Worm (Caenorhabditis elegans) whole organism, mixed stage, embryonic: ENCODE results near the gene Y51A2B.5.

Experiments used
- M03D4.4 ChIP-seq: sonication (generic microtip); optimal IDR thresholded peaks from 2 replicates; lab custom pipeline; 2017; ENCODE audit warnings: mild to moderate bottlenecking, missing genetic modification characterization, missing compliant biosample characterization
- bed-3 ChIP-seq: fragments of 200-800 bp; sonication (Bioruptor generic); optimal IDR thresholded peaks from 3 replicates; lab custom pipeline; 2018; ENCODE audit warnings: mild to moderate bottlenecking, missing genetic modification characterization, moderate library complexity, missing compliant biosample characterization
- blmp-1 ChIP-seq: fragments of 150-350 bp; optimal IDR thresholded peaks from 2 replicates; lab custom pipeline; 2014; ENCODE audit warnings: missing biosample characterization, missing genetic modification characterization
- ceh-39 ChIP-seq: fragments of 150-350 bp; optimal IDR thresholded peaks from 2 replicates; lab custom pipeline; 2014; ENCODE audit warnings: missing biosample characterization, missing genetic modification characterization
- ceh-43 ChIP-seq: fragments of 200-800 bp; sonication (Bioruptor generic); optimal IDR thresholded peaks from 2 replicates; lab custom pipeline; 2018; ENCODE audit warnings: mild to moderate bottlenecking, missing genetic modification characterization, moderate library complexity, missing compliant biosample characterization
- ceh-83 ChIP-seq: fragments of 200-800 bp; sonication (Bioruptor generic); optimal IDR thresholded peaks from 2 replicates; lab custom pipeline; 2018; ENCODE audit warnings: mild to moderate bottlenecking, missing genetic modification characterization, missing compliant biosample characterization
- cnd-1 ChIP-seq: fragments of 200-800 bp; sonication (Bioruptor generic); optimal IDR thresholded peaks from 2 replicates; lab custom pipeline; 2018; ENCODE audit warnings: mild to moderate bottlenecking, missing genetic modification characterization, missing compliant biosample characterization
- drap-1 ChIP-seq: fragments of 200-800 bp; sonication (Bioruptor generic); optimal IDR thresholded peaks from 3 replicates; lab custom pipeline; 2018; ENCODE audit warnings: mild to moderate bottlenecking, missing genetic modification characterization, missing compliant biosample characterization
- elt-3 ChIP-seq: fragments of 150-350 bp; optimal IDR thresholded peaks from 2 replicates; lab custom pipeline; 2014; ENCODE audit warnings: missing biosample characterization, missing genetic modification characterization
- flh-1 ChIP-seq: fragments of 200-800 bp; sonication (Bioruptor generic); optimal IDR thresholded peaks from 2 replicates; lab custom pipeline; 2018; ENCODE audit warnings: mild to moderate bottlenecking, missing genetic modification characterization, moderate library complexity, missing compliant biosample characterization
- ham-2 ChIP-seq: fragments of 200-800 bp; sonication (Bioruptor generic); optimal IDR thresholded peaks from 2 replicates; lab custom pipeline; 2018; ENCODE audit warnings: mild to moderate bottlenecking, missing genetic modification characterization, missing compliant biosample characterization
- hlh-1 ChIP-seq: fragments of 150-350 bp; optimal IDR thresholded peaks from 2 replicates; lab custom pipeline; 2014; ENCODE audit warnings: missing biosample characterization, missing genetic modification reagents, missing genetic modification characterization
- lin-13 ChIP-seq: fragments of 150-350 bp; optimal IDR thresholded peaks from 2 replicates; lab custom pipeline; 2014; ENCODE audit warnings: missing biosample characterization, missing genetic modification characterization
- lin-32 ChIP-seq: fragments of 200-800 bp; sonication (Bioruptor generic); optimal IDR thresholded peaks from 2 replicates; lab custom pipeline; 2018; ENCODE audit warnings: mild to moderate bottlenecking, missing genetic modification characterization, missing compliant biosample characterization
- lsy-2 ChIP-seq: fragments of 150-350 bp; optimal IDR thresholded peaks from 2 replicates; lab custom pipeline; 2014; ENCODE audit warnings: missing biosample characterization, missing genetic modification characterization
- mep-1 ChIP-seq: fragments of 150-350 bp; optimal IDR thresholded peaks from 2 replicates; lab custom pipeline; 2017; ENCODE audit warnings: missing biosample characterization, missing genetic modification reagents, missing genetic modification characterization, inconsistent platforms
- mls-2 ChIP-seq: sonication (generic microtip); optimal IDR thresholded peaks from 2 replicates; lab custom pipeline; 2016; ENCODE audit warnings: mild to moderate bottlenecking, missing genetic modification characterization, moderate library complexity, missing compliant biosample characterization
- nhr-12 ChIP-seq: fragments of 150-350 bp; optimal IDR thresholded peaks from 2 replicates; lab custom pipeline; 2014; ENCODE audit warnings: missing biosample characterization, missing genetic modification characterization
- nhr-2 ChIP-seq: fragments of 150-350 bp; optimal IDR thresholded peaks from 2 replicates; lab custom pipeline; 2014; ENCODE audit warnings: missing biosample characterization, missing genetic modification characterization
- nhr-237 ChIP-seq: fragments of 150-350 bp; optimal IDR thresholded peaks from 2 replicates; lab custom pipeline; 2014; ENCODE audit warnings: missing biosample characterization, missing genetic modification characterization
- nhr-28 ChIP-seq: fragments of 150-350 bp; optimal IDR thresholded peaks from 2 replicates; lab custom pipeline; 2014; ENCODE audit warnings: missing biosample characterization, missing genetic modification characterization
- nhr-76 ChIP-seq: sonication (generic microtip); optimal IDR thresholded peaks from 2 replicates; lab custom pipeline; 2017; ENCODE audit warnings: missing biosample characterization, missing genetic modification characterization
- pha-4 ChIP-seq: fragments of 150-350 bp; optimal IDR thresholded peaks from 2 replicates; lab custom pipeline; 2018; ENCODE audit warnings: missing biosample characterization, missing genetic modification reagents, missing genetic modification characterization
- sem-2 ChIP-seq: fragments of 200-800 bp; sonication (Bioruptor generic); optimal IDR thresholded peaks from 2 replicates; lab custom pipeline; 2018; ENCODE audit warnings: mild to moderate bottlenecking, missing genetic modification characterization, missing compliant biosample characterization
- snpc-4 ChIP-seq: fragments of 150-350 bp; optimal IDR thresholded peaks from 2 replicates; lab custom pipeline; 2014; ENCODE audit warnings: missing biosample characterization, missing genetic modification characterization
- sptf-1 ChIP-seq: sonication (generic microtip); optimal IDR thresholded peaks from 2 replicates; lab custom pipeline; 2017; ENCODE audit warnings: mild to moderate bottlenecking, missing genetic modification characterization, moderate library complexity, missing compliant biosample characterization
- tbx-8 ChIP-seq: fragments of 200-800 bp; sonication (Bioruptor generic); optimal IDR thresholded peaks from 2 replicates; lab custom pipeline; 2018; ENCODE audit warnings: mild to moderate bottlenecking, missing genetic modification characterization, moderate library complexity, missing compliant biosample characterization
- unc-120 ChIP-seq: sonication (generic microtip); optimal IDR thresholded peaks from 2 replicates; lab custom pipeline; 2017; ENCODE audit warnings: missing genetic modification characterization, missing compliant biosample characterization; ENCODE audit not compliant: poor library complexity, severe bottlenecking
- unc-39 ChIP-seq: fragments of 150-350 bp; optimal IDR thresholded peaks from 2 replicates; lab custom pipeline; 2014; ENCODE audit warnings: missing biosample characterization, missing genetic modification characterization
- unc-62 ChIP-seq: fragments of 150-350 bp; optimal IDR thresholded peaks from 2 replicates; lab custom pipeline; 2014; ENCODE audit warnings: missing biosample characterization, missing genetic modification reagents, missing genetic modification characterization
- zip-8 ChIP-seq: fragments of 150-350 bp; optimal IDR thresholded peaks from 2 replicates; lab custom pipeline; 2014; ENCODE audit warnings: missing biosample characterization, missing genetic modification characterization
- ztf-11 ChIP-seq: fragments of 150-350 bp; optimal IDR thresholded peaks from 2 replicates; lab custom pipeline; 2014; ENCODE audit warnings: missing biosample characterization, missing genetic modification characterization

The Y51A2B.5 gene

ce11 chrV:18374194-18374593 is 14.9 kb upstream of the Y51A2B.5 start, which contains the start of gene Y51A2B.2:
Gene Y51A2B.2 (plus strand): TSS chrV:18374494.
- no peak for TF ChIP-seq ceh-39 (tag; lab: Kevin White, UChicago)
- TF ChIP-seq unc-120 (tag; lab: Kevin White, UChicago), result no peak
- no peak for TF ChIP-seq sem-2
- TF ChIP-seq nhr-237 (tag; lab: Kevin White, UChicago), result no peak
- no peak for TF ChIP-seq mls-2
- no peak for TF ChIP-seq ham-2 (GFP tag; lab: Kevin White, UChicago)
- no peak for TF ChIP-seq ceh-83
- TF ChIP-seq mep-1 (tag; lab: Kevin White, UChicago), result no peak
- no peak for TF ChIP-seq unc-39
- TF ChIP-seq ztf-11, result no peak
- no peak for TF ChIP-seq zip-8 (tag; lab: Kevin White, UChicago)
- TF ChIP-seq lin-32, result no peak
- no peak for TF ChIP-seq M03D4.4 (tag; lab: Kevin White, UChicago)
- no peak for TF ChIP-seq hlh-1
- TF ChIP-seq pha-4 (tag; lab: Kevin White, UChicago), result no peak
- no peak for TF ChIP-seq snpc-4 (tag; lab: Kevin White, UChicago)
- TF ChIP-seq blmp-1 (tag; lab: Kevin White, UChicago), result no peak
- no peak for TF ChIP-seq flh-1 (GFP tag; lab: Kevin White, UChicago)
- TF ChIP-seq sptf-1 (tag; lab: Kevin White, UChicago), result no peak

ce11 chrV:18375551-18375950 is 13.5 kb upstream of the Y51A2B.5 start:
- TF ChIP-seq nhr-76 (tag; lab: Kevin White, UChicago), result no peak
- TF ChIP-seq lin-13 (tag; lab: Kevin White, UChicago), result no peak
- no peak for TF ChIP-seq lsy-2 (tag; lab: Kevin White, UChicago)
- no peak for TF ChIP-seq blmp-1 (tag; lab: Kevin White, UChicago)
- no peak for TF ChIP-seq unc-39

ce11 chrV:18378819-18379218 is 10.3 kb upstream of the Y51A2B.5 start, which contains the start of gene Y51A2B.8:
Gene Y51A2B.8 (plus strand): TSS chrV:18379119.
- no peak for TF ChIP-seq tbx-8 (GFP tag; lab: Kevin White, UChicago)
- no peak for TF ChIP-seq flh-1 (GFP tag; lab: Kevin White, UChicago)
- no peak for TF ChIP-seq ceh-83
- no peak for TF ChIP-seq snpc-4 (tag; lab: Kevin White, UChicago)
- TF ChIP-seq unc-62 (GFP tag; lab: Kevin White, UChicago), result no peak
- no peak for TF ChIP-seq ztf-11
- no peak for TF ChIP-seq ceh-39 (tag; lab: Kevin White, UChicago)
- TF ChIP-seq pha-4 (tag; lab: Kevin White, UChicago), result no peak
- no peak for TF ChIP-seq sptf-1 (tag; lab: Kevin White, UChicago)
- no peak for TF ChIP-seq elt-3
- TF ChIP-seq ceh-43 (GFP tag; lab: Kevin White, UChicago), result no peak

- no peak for TF ChIP-seq lin-13 (tag; lab: Kevin White, UChicago)
- TF ChIP-seq nhr-76 (tag; lab: Kevin White, UChicago), result no peak
- no peak for TF ChIP-seq mls-2
- TF ChIP-seq ceh-83, result no peak
- no peak for TF ChIP-seq drap-1 (GFP tag; lab: Kevin White, UChicago)
- TF ChIP-seq elt-3, result no peak
- no peak for TF ChIP-seq mep-1 (tag; lab: Kevin White, UChicago)
- no peak for TF ChIP-seq sptf-1 (tag; lab: Kevin White, UChicago)
- no peak for TF ChIP-seq nhr-2 (tag; lab: Kevin White, UChicago)
- TF ChIP-seq nhr-28 (tag; lab: Kevin White, UChicago), result no peak
- no peak for TF ChIP-seq bed-3 (GFP tag; lab: Kevin White, UChicago)
- TF ChIP-seq snpc-4 (tag; lab: Kevin White, UChicago), result no peak
- no peak for TF ChIP-seq M03D4.4 (tag; lab: Kevin White, UChicago)
- TF ChIP-seq sem-2, result no peak
- TF ChIP-seq, all 35 proteins: peak for 0
These were observed 6.5 kb upstream of the Y51A2B.5 start, which contains the start of gene nhr-288 for ce11 chrV:18382590-18382989. Gene nhr-288 (minus strand): TSS chrV:18382690.

- TF ChIP-seq ztf-11 (no peak), lsy-2 (tag; lab: Kevin White, UChicago) (no peak), nhr-12 (tag; lab: Kevin White, UChicago) (no peak), hlh-1 (no peak), lin-32 (no peak), unc-120 (tag; lab: Kevin White, UChicago) (no peak), cnd-1 (tag; lab: Kevin White, UChicago) (no peak), pha-4 (tag; lab: Kevin White, UChicago) (no peak)
These were observed 5.1 kb downstream of the Y51A2B.5 start, which contains the start of gene Y51A2B.6 for ce11 chrV:18394203-18394602. Gene Y51A2B.6 (minus strand): TSS chrV:18394303.
